Worm (Caenorhabditis elegans): ENCODE data around the gene M01F1.4.
A peak's percentile ranks its signal among the peaks of the same experiment; 100 is the strongest.

The M01F1.4 gene

ce11 chrIII:3456226-3456625 is 53.6 kb downstream of the M01F1.4 start (continued):
- peak; percentile 91 for TF ChIP-seq ztf-18 (tag; optimal IDR thresholded peaks at IDR 0.05)
- peak; percentile 12 for TF ChIP-seq rpc-1 (optimal IDR thresholded peaks at IDR 0.05)
- TF ChIP-seq rpc-1 (tag; optimal IDR thresholded peaks at IDR 0.05), result no peak
- peak; percentile 90 for TF ChIP-seq D2030.7 (GFP tag; IDR thresholded peaks at IDR 0.05)
- TF ChIP-seq dpl-1 (GFP tag; optimal IDR thresholded peaks at IDR 0.05), result peak; percentile 72
- peak; percentile 45 for TF ChIP-seq ama-1 (optimal IDR thresholded peaks at IDR 0.05)
- TF ChIP-seq ama-1 (GFP tag; optimal IDR thresholded peaks at IDR 0.05), result no peak
- TF ChIP-seq rcor-1 (GFP tag; IDR thresholded peaks at IDR 0.05), result peak; percentile 93
- no peak for TF ChIP-seq hlh-12 (tag; optimal IDR thresholded peaks at IDR 0.05)
- peak; percentile 82 for TF ChIP-seq efl-1 (GFP tag; optimal IDR thresholded peaks at IDR 0.05)
- TF ChIP-seq lin-40 (tag; optimal IDR thresholded peaks at IDR 0.05), result peak; percentile 99
- no peak for TF ChIP-seq akir-1 (GFP tag; optimal IDR thresholded peaks at IDR 0.05)
- TF ChIP-seq sea-2 (GFP tag; IDR thresholded peaks at IDR 0.05), result 0 out of 2 replicates have a peak, but pooled peaks have one; percentile 65
- peak; percentile 92 for TF ChIP-seq F23B12.7 (tag; optimal IDR thresholded peaks at IDR 0.05; ENCODE audit: insufficient read depth)
- peak; percentile 99 for TF ChIP-seq hmg-1.2 (GFP tag; IDR thresholded peaks at IDR 0.05)
- peak; percentile 80 for TF ChIP-seq hmg-20 (GFP tag; IDR thresholded peaks at IDR 0.05)
- TF ChIP-seq ceh-91 (GFP tag; IDR thresholded peaks at IDR 0.05), result peak; percentile 93
- no peak for TF ChIP-seq nfya-1 (tag; optimal IDR thresholded peaks at IDR 0.05; ENCODE audit: borderline replicate concordance, insufficient read depth)
- peak; percentile 90 for TF ChIP-seq F33H1.4 (GFP tag; IDR thresholded peaks at IDR 0.05)
- TF ChIP-seq Y53F4B.3 (GFP tag; IDR thresholded peaks at IDR 0.05), result no peak
- no peak for TF ChIP-seq ceh-58 (GFP tag; IDR thresholded peaks at IDR 0.05)
- peak; percentile 33; the same call in 1 of the 2 replicates for TF ChIP-seq ztf-6 (GFP tag; IDR thresholded peaks at IDR 0.05)
- TF ChIP-seq gei-17 (GFP tag; optimal IDR thresholded peaks at IDR 0.05), result peak; percentile 78
- peak; percentile 10 for TF ChIP-seq zim-3 (tag; optimal IDR thresholded peaks at IDR 0.05)
- peak; percentile 96 for TF ChIP-seq somi-1 (GFP tag; optimal IDR thresholded peaks at IDR 0.05)
- peak; percentile 36 for TF ChIP-seq B0261.1 (tag; optimal IDR thresholded peaks at IDR 0.05)
- TF ChIP-seq chd-7 (tag; optimal IDR thresholded peaks at IDR 0.05), result peak; percentile 88
- peak; percentile 91 to 95 for TF ChIP-seq let-607 (tag; optimal IDR thresholded peaks at IDR 0.05)
- TF ChIP-seq attf-3 (GFP tag; conservative IDR thresholded peaks at IDR 0.05), result peak; percentile 83
- TF ChIP-seq snpc-3.4 (tag; optimal IDR thresholded peaks at IDR 0.05), result peak; percentile 75
- TF ChIP-seq ZK185.1 (tag; optimal IDR thresholded peaks at IDR 0.05; ENCODE audit: poor library complexity, severe bottlenecking), result peak; percentile 95
- TF ChIP-seq tbx-9 (tag; optimal IDR thresholded peaks at IDR 0.05; ENCODE audit: borderline replicate concordance), result no peak
- TF ChIP-seq snpc-1.3 (tag; optimal IDR thresholded peaks at IDR 0.05; ENCODE audit: insufficient read depth), result peak; percentile 20
